Worm (Caenorhabditis elegans): ENCODE measurements around the gene str-181.

DNA sequence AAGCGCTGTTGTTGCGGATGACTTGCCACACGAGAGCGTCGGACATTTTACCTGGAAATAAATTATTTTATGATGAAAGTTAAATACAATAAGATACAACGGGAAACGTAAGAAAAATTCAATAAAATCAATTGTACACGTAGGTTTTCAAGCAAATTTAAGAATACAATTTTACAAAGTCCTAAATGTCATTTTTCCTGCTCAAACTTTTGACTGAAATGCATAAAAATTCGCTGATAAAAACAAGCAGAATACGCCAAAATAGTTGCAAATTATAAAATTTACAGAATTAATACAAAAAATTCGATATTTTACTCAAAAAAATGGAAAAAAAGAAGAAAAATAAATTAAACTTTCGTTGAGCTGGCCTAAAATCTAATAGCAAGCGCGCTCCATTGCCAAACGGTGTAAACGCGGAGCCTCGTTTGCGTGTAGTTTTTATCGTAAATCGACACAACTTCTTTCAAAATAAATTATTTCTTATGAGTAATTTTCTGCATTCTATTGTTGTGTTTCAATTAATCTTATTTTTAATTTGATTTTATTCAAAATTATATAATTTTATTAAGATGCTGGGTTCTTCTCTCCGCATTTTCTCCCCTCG, 9.6 kb upstream of the str-181 start, which contains the start of the genes rpl-28 and mrpl-49:
- no peak for TF ChIP-seq hlh-30 (tag; optimal IDR thresholded peaks at IDR 0.05; ENCODE audit: insufficient read depth)
- no peak for TF ChIP-seq pqm-1 (tag; optimal IDR thresholded peaks at IDR 0.05)
- TF ChIP-seq pha-2 (tag; optimal IDR thresholded peaks at IDR 0.05): no peak
- no peak for TF ChIP-seq unc-55 (GFP tag; optimal IDR thresholded peaks at IDR 0.05)
- TF ChIP-seq unc-3 (GFP tag; conservative IDR thresholded peaks at IDR 0.05): no peak
- TF ChIP-seq unc-3 (tag; optimal IDR thresholded peaks at IDR 0.05): no peak
- no peak for TF ChIP-seq pax-1 (tag; optimal IDR thresholded peaks at IDR 0.05)
- peak; percentile 16 for TF ChIP-seq tbx-2 (tag; optimal IDR thresholded peaks at IDR 0.05)
- no peak for TF ChIP-seq nhr-11 (tag; optimal IDR thresholded peaks at IDR 0.05)
- TF ChIP-seq pha-4 (tag; optimal IDR thresholded peaks at IDR 0.05): no peak
- TF ChIP-seq ets-4 (tag; optimal IDR thresholded peaks at IDR 0.05): no peak
